Fruit fly (Drosophila melanogaster) whole organism, wandering third instar larva: ENCODE data around the gene smid.
A peak's percentile ranks its signal among the peaks of the same experiment; 100 is the strongest.

Source experiments
- Abd-B ChIP-seq: fragments of >200 bp; optimal IDR thresholded peaks from 2 replicates; lab custom pipeline; 2017; ENCODE audit warnings: missing biosample characterization, missing genetic modification characterization
- CG32264 ChIP-seq: fragments of 200-800 bp; sonication (Bioruptor generic); optimal IDR thresholded peaks from 2 replicates; lab custom pipeline; 2016; ENCODE audit warnings: missing biosample characterization, missing genetic modification characterization
- CG9705 ChIP-seq: fragments of 200-800 bp; sonication (Bioruptor generic); optimal IDR thresholded peaks from 2 replicates; lab custom pipeline; 2018; ENCODE audit warnings: missing biosample characterization, mild to moderate bottlenecking, missing genetic modification characterization
- CrebA ChIP-seq: fragments of 200-800 bp; sonication (Bioruptor generic); optimal IDR thresholded peaks from 2 replicates; lab custom pipeline; 2016; ENCODE audit warnings: missing biosample characterization, mild to moderate bottlenecking, missing genetic modification characterization, borderline replicate concordance
- Dfd ChIP-seq: fragments of >200 bp; optimal IDR thresholded peaks from 2 replicates; lab custom pipeline; 2017; ENCODE audit warnings: missing biosample characterization, missing genetic modification characterization
- Dif ChIP-seq: fragments of 200-275, 200-300 bp; sonication (Bioruptor generic); optimal IDR thresholded peaks from 2 replicates; lab custom pipeline; 2018; ENCODE audit warnings: missing biosample characterization, missing genetic modification characterization; ENCODE audit not compliant: partially characterized antibody
- GATAd ChIP-seq: sonication (Bioruptor generic); optimal IDR thresholded peaks from 2 replicates; lab custom pipeline; 2016; ENCODE audit warnings: missing biosample characterization, missing genetic modification characterization
- HLH106 ChIP-seq: fragments of 200-800 bp; optimal IDR thresholded peaks from 3 replicates; lab custom pipeline; 2019; ENCODE audit warnings: missing biosample characterization, mild to moderate bottlenecking, missing genetic modification characterization, moderate library complexity
- Hnf4 ChIP-seq: fragments of 200-800 bp; sonication (Bioruptor generic); optimal IDR thresholded peaks from 2 replicates; lab custom pipeline; 2016; ENCODE audit warnings: missing biosample characterization, mild to moderate bottlenecking, missing genetic modification characterization
- Hr78 ChIP-seq: fragments of >200 bp; optimal IDR thresholded peaks from 2 replicates; lab custom pipeline; 2017; ENCODE audit warnings: missing biosample characterization, missing genetic modification characterization
- Hr83 ChIP-seq: fragments of 200-300 bp; sonication (Bioruptor generic); optimal IDR thresholded peaks from 2 replicates; lab custom pipeline; 2016; ENCODE audit warnings: missing biosample characterization, mild to moderate bottlenecking, missing genetic modification characterization, moderate library complexity; ENCODE audit not compliant: poor library complexity, severe bottlenecking
- Jra ChIP-seq: sonication (Bioruptor generic); optimal IDR thresholded peaks from 2 replicates; lab custom pipeline; 2016; ENCODE audit warnings: missing biosample characterization, missing genetic modification characterization
- Mio ChIP-seq: sonication (Bioruptor generic); optimal IDR thresholded peaks from 2 replicates; lab custom pipeline; 2016; ENCODE audit warnings: missing biosample characterization, missing genetic modification characterization
- Myc ChIP-seq: fragments of >200 bp; optimal IDR thresholded peaks from 2 replicates; lab custom pipeline; 2017
- N ChIP-seq: fragments of >200 bp; optimal IDR thresholded peaks from 2 replicates; lab custom pipeline; 2018; ENCODE audit warnings: missing biosample characterization, missing external identifiers, missing genetic modification characterization
- OdsH ChIP-seq: fragments of 200-800 bp; sonication (Bioruptor generic); optimal IDR thresholded peaks from 2 replicates; lab custom pipeline; 2016; ENCODE audit warnings: missing biosample characterization, mild to moderate bottlenecking, missing genetic modification characterization
- Rel ChIP-seq, 2 experiments: fragments of 200-800 bp; sonication (Bioruptor generic) in 1 of 2; optimal IDR thresholded peaks; 2 replicates in 1 of 2; 3 replicates in 1 of 2; lab custom pipeline; 2016 to 2019; ENCODE audit warnings: mild to moderate bottlenecking in 2 of 2, missing biosample characterization in 2 of 2, missing genetic modification characterization in 2 of 2, moderate library complexity in 1 of 2
- Sp1 ChIP-seq: fragments of 200-800 bp; sonication (Bioruptor generic); optimal IDR thresholded peaks from 3 replicates; lab custom pipeline; 2019; ENCODE audit warnings: missing biosample characterization, mild to moderate bottlenecking, missing genetic modification characterization, moderate library complexity
- Vsx2 ChIP-seq: fragments of 200-300, 225-300 bp; sonication (Bioruptor generic); optimal IDR thresholded peaks from 2 replicates; lab custom pipeline; 2018; ENCODE audit warnings: missing biosample characterization, missing genetic modification characterization; ENCODE audit not compliant: partially characterized antibody
- br ChIP-seq: fragments of 200-800 bp; sonication (Bioruptor generic); optimal IDR thresholded peaks from 2 replicates; lab custom pipeline; 2016; ENCODE audit warnings: missing biosample characterization, missing genetic modification characterization
- brk ChIP-seq: fragments of 200-800 bp; sonication (Bioruptor generic); optimal IDR thresholded peaks from 2 replicates; lab custom pipeline; 2016; ENCODE audit warnings: missing biosample characterization, mild to moderate bottlenecking, missing genetic modification characterization
- dl ChIP-seq, 2 experiments: fragments of 175-275, 200-275 bp in 1 of 2; fragments of 200-275 bp in 1 of 2; sonication (Bioruptor generic); optimal IDR thresholded peaks; lab custom pipeline; 2018; ENCODE audit warnings: mild to moderate bottlenecking in 2 of 2, missing biosample characterization in 2 of 2, missing genetic modification characterization in 2 of 2, moderate library complexity in 2 of 2; ENCODE audit not compliant: partially characterized antibody in 2 of 2, insufficient read depth in 1 of 2
- dmrt93B ChIP-seq: fragments of 200-800 bp; sonication (Bioruptor generic); optimal IDR thresholded peaks from 2 replicates; lab custom pipeline; 2018; ENCODE audit warnings: missing biosample characterization, mild to moderate bottlenecking, missing genetic modification characterization
- dsf ChIP-seq: sonication (Bioruptor generic); optimal IDR thresholded peaks from 2 replicates; lab custom pipeline; 2016; ENCODE audit warnings: missing biosample characterization, missing genetic modification characterization, borderline replicate concordance
- ey ChIP-seq: fragments of 200-800 bp; sonication (Bioruptor generic); optimal IDR thresholded peaks from 2 replicates; lab custom pipeline; 2016; ENCODE audit warnings: missing biosample characterization, missing genetic modification characterization
- foxo ChIP-seq, 2 experiments: fragments of 200-800 bp; sonication (Bioruptor generic); optimal IDR thresholded peaks; 2 replicates in 1 of 2; 3 replicates in 1 of 2; lab custom pipeline; 2016 to 2017; ENCODE audit warnings: missing biosample characterization in 2 of 2, missing genetic modification characterization in 2 of 2
- fru ChIP-seq: fragments of 200-800 bp; sonication (Bioruptor generic); optimal IDR thresholded peaks from 3 replicates; lab custom pipeline; 2016; ENCODE audit warnings: missing biosample characterization, mild to moderate bottlenecking, missing genetic modification characterization
- h ChIP-seq: fragments of 200-800 bp; sonication (Bioruptor generic); optimal IDR thresholded peaks from 3 replicates; lab custom pipeline; 2016; ENCODE audit warnings: missing biosample characterization, mild to moderate bottlenecking, missing genetic modification characterization
- jim ChIP-seq: fragments of 175-275, 200-325 bp; sonication (Bioruptor generic); optimal IDR thresholded peaks from 2 replicates; lab custom pipeline; 2016; ENCODE audit warnings: missing biosample characterization, mild to moderate bottlenecking, missing genetic modification characterization
- lola ChIP-seq: fragments of >200 bp; optimal IDR thresholded peaks from 2 replicates; lab custom pipeline; 2017; ENCODE audit warnings: missing biosample characterization, missing genetic modification characterization
- pan ChIP-seq: fragments of >200 bp; optimal IDR thresholded peaks from 2 replicates; lab custom pipeline; 2017
- psq ChIP-seq: fragments of 200-800 bp; sonication (Bioruptor generic); optimal IDR thresholded peaks from 3 replicates; lab custom pipeline; 2017; ENCODE audit warnings: missing biosample characterization, mild to moderate bottlenecking, missing genetic modification characterization, moderate library complexity
- rgr ChIP-seq: fragments of 200-800 bp; sonication (Bioruptor generic); optimal IDR thresholded peaks from 3 replicates; lab custom pipeline; 2016; ENCODE audit warnings: missing biosample characterization, mild to moderate bottlenecking, missing genetic modification characterization
- sage ChIP-seq: fragments of 200-800 bp; sonication (Bioruptor generic); optimal IDR thresholded peaks from 2 replicates; lab custom pipeline; 2016; ENCODE audit warnings: missing biosample characterization, mild to moderate bottlenecking, missing genetic modification characterization
- sv ChIP-seq: fragments of 200-800 bp; sonication (Bioruptor generic); optimal IDR thresholded peaks from 3 replicates; lab custom pipeline; 2016; ENCODE audit warnings: missing biosample characterization, missing genetic modification characterization
- tai ChIP-seq: sonication (Bioruptor generic); optimal IDR thresholded peaks from 2 replicates; lab custom pipeline; 2016; ENCODE audit warnings: missing biosample characterization, missing genetic modification characterization
- usp ChIP-seq: fragments of >200 bp; optimal IDR thresholded peaks from 2 replicates; lab custom pipeline; 2017; ENCODE audit warnings: missing biosample characterization, missing genetic modification characterization
- woc ChIP-seq: sonication (Bioruptor generic); optimal IDR thresholded peaks from 2 replicates; lab custom pipeline; 2016; ENCODE audit warnings: missing biosample characterization, mild to moderate bottlenecking, missing genetic modification characterization

smid gene

dm6 chr3L:7338786-7339185 is 42.6 kb upstream of the smid start:
- TF ChIP-seq CG9705 (GFP tag; lab: Kevin White, UChicago) (peak; percentile 7), OdsH (peak; percentile 12), woc (GFP tag; lab: Kevin White, UChicago) (no peak), rgr (GFP tag; lab: Kevin White, UChicago) (peak; percentile 63), ey (no peak), Hr83 (GFP tag; lab: Kevin White, UChicago) (no peak), tai (GFP tag; lab: Kevin White, UChicago) (no peak), HLH106 (tag; lab: Kevin White, UChicago) (peak; percentile 6)

- TF ChIP-seq usp (GFP tag; lab: Kevin White, UChicago): no peak
- no peak for TF ChIP-seq fru (GFP tag; lab: Kevin White, UChicago)
- peak; percentile 12 for TF ChIP-seq Hr83 (GFP tag; lab: Kevin White, UChicago)
- TF ChIP-seq tai (GFP tag; lab: Kevin White, UChicago): no peak
- no peak for TF ChIP-seq Dif (GFP tag; lab: Kevin White, UChicago)
- TF ChIP-seq CG32264 (GFP tag; lab: Kevin White, UChicago): no peak
- TF ChIP-seq Rel (GFP tag; optimal IDR thresholded peaks at IDR 0.05; lab: Kevin White, UChicago): no peak
- peak; percentile 20 for TF ChIP-seq Rel (tag; optimal IDR thresholded peaks at IDR 0.05; lab: Kevin White, UChicago)
- peak; percentile 26 for TF ChIP-seq Sp1 (GFP tag; lab: Kevin White, UChicago)
- TF ChIP-seq, all 38 proteins: peak for 3
Measured at dm6 chr3L:7339216-7339742, 42.1 kb upstream of the smid start, which contains the start of the genes lark and eco. lark (plus strand) TSS chr3L:7339266. eco (minus strand) TSS chr3L:7339340.

dm6 chr3L:7344001-7344400 is 37.4 kb upstream of the smid start:
- no peak for TF ChIP-seq HLH106 (tag; lab: Kevin White, UChicago)
- TF ChIP-seq sage: no peak
- TF ChIP-seq Dif (GFP tag; lab: Kevin White, UChicago): no peak

dm6 chr3L:7344965-7345427 is 36.4 kb upstream of the smid start, which contains the start of gene Cln7:
Cln7 (minus strand) TSS chr3L:7345183.
- TF ChIP-seq usp (GFP tag; lab: Kevin White, UChicago): no peak
- TF ChIP-seq HLH106 (tag; lab: Kevin White, UChicago): peak; percentile 48
- peak; percentile 69 for TF ChIP-seq rgr (GFP tag; lab: Kevin White, UChicago)
- peak in 1 of 2 experiments; percentile 56 for TF ChIP-seq dl (GFP tag; optimal IDR thresholded peaks at IDR 0.05; lab: Kevin White, UChicago; ENCODE audit: insufficient read depth in 1 of 2, partially characterized antibody in 2 of 2)
- no peak for TF ChIP-seq sv (GFP tag; lab: Kevin White, UChicago)
- TF ChIP-seq woc (GFP tag; lab: Kevin White, UChicago): no peak
- no peak for TF ChIP-seq brk (GFP tag; lab: Kevin White, UChicago)
- peak; percentile 1 for TF ChIP-seq ey
- TF ChIP-seq jim (GFP tag; lab: Kevin White, UChicago): peak; percentile 5
- TF ChIP-seq Vsx2 (GFP tag; lab: Kevin White, UChicago): no peak
- TF ChIP-seq Dif (GFP tag; lab: Kevin White, UChicago): peak; percentile 91
- TF ChIP-seq Mio (GFP tag; lab: Kevin White, UChicago): no peak
- TF ChIP-seq Jra (GFP tag; lab: Kevin White, UChicago): peak; percentile 14
- no peak for TF ChIP-seq Hnf4 (GFP tag; lab: Kevin White, UChicago)
- peak; percentile 62 for TF ChIP-seq h (GFP tag; lab: Kevin White, UChicago)
- TF ChIP-seq Hr78 (GFP tag; lab: Kevin White, UChicago): no peak
- TF ChIP-seq pan (lab: Kevin White, UChicago): no peak
- TF ChIP-seq Rel (GFP tag; optimal IDR thresholded peaks at IDR 0.05; lab: Kevin White, UChicago): no peak
- TF ChIP-seq Rel (tag; optimal IDR thresholded peaks at IDR 0.05; lab: Kevin White, UChicago): peak; percentile 82
- TF ChIP-seq dmrt93B: no peak
- peak; percentile 22 for TF ChIP-seq Myc (lab: Kevin White, UChicago)
- no peak for TF ChIP-seq dsf (GFP tag; lab: Kevin White, UChicago)
- no peak for TF ChIP-seq Dfd
- TF ChIP-seq Abd-B (GFP tag; lab: Kevin White, UChicago): no peak
- no peak for TF ChIP-seq tai (GFP tag; lab: Kevin White, UChicago)
- TF ChIP-seq OdsH: peak; percentile 16
- TF ChIP-seq Hr83 (GFP tag; lab: Kevin White, UChicago): peak; percentile 82
- peak; percentile 81 for TF ChIP-seq br (GFP tag; lab: Kevin White, UChicago)
- TF ChIP-seq N: peak; percentile 45
- peak; percentile 52 for TF ChIP-seq fru (GFP tag; lab: Kevin White, UChicago)
- no peak for TF ChIP-seq CG9705 (GFP tag; lab: Kevin White, UChicago)
- TF ChIP-seq psq (GFP tag; lab: Kevin White, UChicago): peak; percentile 16
- no peak for TF ChIP-seq GATAd (GFP tag; lab: Kevin White, UChicago)
- TF ChIP-seq CG32264 (GFP tag; lab: Kevin White, UChicago): no peak
- no peak for TF ChIP-seq lola (GFP tag; lab: Kevin White, UChicago)
- TF ChIP-seq foxo (GFP tag; optimal IDR thresholded peaks at IDR 0.05; lab: Kevin White, UChicago): peak in 1 of 2 experiments; percentile 43
- TF ChIP-seq Sp1 (GFP tag; lab: Kevin White, UChicago): peak; percentile 82
- no peak for TF ChIP-seq sage
- TF ChIP-seq CrebA (GFP tag; lab: Kevin White, UChicago): no peak
